Worm (Caenorhabditis elegans) whole organism, young adult: ENCODE measurements around the gene got-1.2.

Source experiments
- K12H6.12 ChIP-seq: fragments of 200-800 bp; sonication (Bioruptor generic); optimal IDR thresholded peaks from 2 replicates; lab custom pipeline; 2018; ENCODE audit warnings: mild to moderate bottlenecking, missing genetic modification characterization, missing compliant biosample characterization
- cebp-2 ChIP-seq: fragments of 200-800 bp; sonication (Bioruptor generic); IDR thresholded peaks from 2 replicates; pipeline ENCODE4 v1.3.6; 2022; ENCODE audit warnings: missing genetic modification characterization, missing compliant biosample characterization
- efl-1 ChIP-seq: fragments of 150-350 bp; optimal IDR thresholded peaks from 2 replicates; lab custom pipeline; 2014; ENCODE audit warnings: missing biosample characterization, missing genetic modification reagents, missing genetic modification characterization
- hlh-26 ChIP-seq: fragments of 200-800 bp; sonication (Bioruptor generic); conservative IDR thresholded peaks from 2 replicates; pipeline ENCODE4 v1.3.6; 2022; ENCODE audit warnings: missing genetic modification reagents, missing genetic modification characterization, missing compliant biosample characterization

DNA sequence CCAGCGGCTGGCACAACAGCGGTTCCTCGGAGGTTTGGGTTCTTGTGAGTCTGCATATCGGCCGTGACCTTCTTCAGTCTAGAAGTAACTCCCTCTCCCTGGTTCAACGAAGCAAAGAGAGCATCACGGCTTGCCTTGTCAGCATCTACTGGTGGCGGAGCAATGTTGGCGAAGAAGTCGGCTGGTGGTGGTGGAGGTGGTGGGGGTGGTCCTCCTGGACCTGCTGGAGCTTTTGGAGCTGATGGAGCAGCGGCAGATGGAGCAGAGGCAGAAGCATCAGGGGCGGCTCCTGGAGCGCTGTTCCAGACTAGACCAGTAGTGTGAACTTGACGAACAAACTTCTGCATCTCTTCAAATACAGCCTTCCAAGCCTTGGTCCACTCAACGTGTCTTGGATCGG is 15.6 kb upstream of the got-1.2 start:
- TF ChIP-seq K12H6.12 (no peak), efl-1 (GFP tag; lab: Kevin White, UChicago) (no peak), hlh-26 (GFP tag; lab: Robert Waterston, UW) (no peak), cebp-2 (GFP tag; lab: Robert Waterston, UW) (no peak)
